Worm (Caenorhabditis elegans) whole organism, L2 larva: Measurements from ENCODE around the gene daf-9.

ENCODE experiments used
- C34F6.9 ChIP-seq: fragments of 150-350 bp; optimal IDR thresholded peaks from 2 replicates; lab custom pipeline; 2014; ENCODE audit warnings: missing biosample characterization, missing genetic modification characterization
- F13H6.1 ChIP-seq: sonication (generic microtip); optimal IDR thresholded peaks from 2 replicates; lab custom pipeline; 2016; ENCODE audit warnings: missing genetic modification characterization, missing compliant biosample characterization
- R02D3.7 ChIP-seq: fragments of 150-350 bp; optimal IDR thresholded peaks from 2 replicates; lab custom pipeline; 2014; ENCODE audit warnings: missing biosample characterization, missing genetic modification characterization
- Y55F3AM.14 ChIP-seq: fragments of 200-800 bp; sonication (Bioruptor generic); optimal IDR thresholded peaks from 2 replicates; lab custom pipeline; 2018; ENCODE audit warnings: mild to moderate bottlenecking, missing genetic modification characterization, missing compliant biosample characterization
- ZK546.5 ChIP-seq: sonication (generic microtip); optimal IDR thresholded peaks from 2 replicates; lab custom pipeline; 2017; ENCODE audit warnings: missing biosample characterization, missing genetic modification characterization
- alr-1 ChIP-seq: fragments of 150-350 bp; optimal IDR thresholded peaks from 2 replicates; lab custom pipeline; 2014; ENCODE audit warnings: missing biosample characterization, missing genetic modification characterization
- ama-1 ChIP-seq: fragments of 150-350 bp; optimal IDR thresholded peaks from 2 replicates; lab custom pipeline; 2018; ENCODE audit warnings: inconsistent platforms
- blmp-1 ChIP-seq: sonication (generic microtip); optimal IDR thresholded peaks from 2 replicates; lab custom pipeline; 2017; ENCODE audit warnings: missing genetic modification characterization, mild to moderate bottlenecking, missing compliant biosample characterization, antibody characterized with exemption, moderate library complexity; ENCODE audit not compliant: insufficient read depth
- ceh-82 ChIP-seq: fragments of 150-350 bp; optimal IDR thresholded peaks from 2 replicates; lab custom pipeline; 2014; ENCODE audit warnings: missing biosample characterization, missing genetic modification characterization
- crh-2 ChIP-seq: sonication (generic microtip); optimal IDR thresholded peaks from 2 replicates; lab custom pipeline; 2017; ENCODE audit warnings: missing biosample characterization, missing genetic modification characterization
- dmd-4 ChIP-seq: sonication (generic microtip); optimal IDR thresholded peaks from 2 replicates; lab custom pipeline; 2017; ENCODE audit warnings: missing biosample characterization, missing genetic modification characterization
- egl-27 ChIP-seq: sonication (generic microtip); optimal IDR thresholded peaks from 3 replicates; lab custom pipeline; 2017; ENCODE audit warnings: missing biosample characterization, missing genetic modification reagents, missing genetic modification characterization
- elt-1 ChIP-seq: fragments of 150-350 bp; optimal IDR thresholded peaks from 2 replicates; lab custom pipeline; 2014; ENCODE audit warnings: missing biosample characterization, missing genetic modification characterization
- elt-3 ChIP-seq: sonication (generic microtip); optimal IDR thresholded peaks from 2 replicates; lab custom pipeline; 2017; ENCODE audit warnings: missing biosample characterization, missing genetic modification characterization
- fos-1 ChIP-seq: fragments of 150-350 bp; optimal IDR thresholded peaks from 2 replicates; lab custom pipeline; 2014; ENCODE audit warnings: missing biosample characterization, missing genetic modification characterization
- gmeb-1 ChIP-seq: fragments of 150-350 bp; optimal IDR thresholded peaks from 2 replicates; lab custom pipeline; 2014; ENCODE audit warnings: missing biosample characterization, missing genetic modification characterization
- lin-11 ChIP-seq: fragments of 150-350 bp; sonication (generic microtip); optimal IDR thresholded peaks from 2 replicates; lab custom pipeline; 2014; ENCODE audit warnings: missing biosample characterization, missing genetic modification characterization, inconsistent platforms, mixed read lengths
- lin-13 ChIP-seq: fragments of 150-350 bp; optimal IDR thresholded peaks from 2 replicates; lab custom pipeline; 2014; ENCODE audit warnings: missing biosample characterization, missing genetic modification reagents, missing genetic modification characterization
- lin-39 ChIP-seq: fragments of 150-350 bp; optimal IDR thresholded peaks from 2 replicates; lab custom pipeline; 2014; ENCODE audit warnings: missing biosample characterization, missing genetic modification reagents, missing genetic modification characterization
- lsy-2 ChIP-seq, 2 experiments: fragments of 150-350 bp in 1 of 2; sonication (generic microtip) in 1 of 2; optimal IDR thresholded peaks; 2 replicates each; lab custom pipeline; 2014 to 2017; ENCODE audit warnings: missing biosample characterization in 2 of 2, missing genetic modification characterization in 2 of 2
- mab-5 ChIP-seq: fragments of 150-350 bp; optimal IDR thresholded peaks from 2 replicates; lab custom pipeline; 2014; ENCODE audit warnings: missing biosample characterization, missing genetic modification characterization
- mbf-1 ChIP-seq: sonication (generic microtip); optimal IDR thresholded peaks from 2 replicates; lab custom pipeline; 2017; ENCODE audit warnings: missing biosample characterization, missing genetic modification characterization
- nhr-10 ChIP-seq: sonication (generic microtip); optimal IDR thresholded peaks from 2 replicates; lab custom pipeline; 2017; ENCODE audit warnings: missing biosample characterization, missing genetic modification characterization
- nhr-11 ChIP-seq: fragments of 150-350 bp; optimal IDR thresholded peaks from 2 replicates; lab custom pipeline; 2014; ENCODE audit warnings: missing biosample characterization, missing genetic modification characterization
- nhr-12 ChIP-seq: fragments of 150-350 bp; optimal IDR thresholded peaks from 2 replicates; lab custom pipeline; 2014; ENCODE audit warnings: missing biosample characterization, missing genetic modification characterization
- nhr-129 ChIP-seq: fragments of 150-350 bp; optimal IDR thresholded peaks from 2 replicates; lab custom pipeline; 2014; ENCODE audit warnings: missing biosample characterization, missing genetic modification characterization
- nhr-21 ChIP-seq: fragments of 150-350 bp; optimal IDR thresholded peaks from 2 replicates; lab custom pipeline; 2014; ENCODE audit warnings: missing biosample characterization, missing genetic modification characterization
- nhr-23 ChIP-seq: fragments of 150-350 bp; optimal IDR thresholded peaks from 2 replicates; lab custom pipeline; 2014; ENCODE audit warnings: missing biosample characterization, missing genetic modification reagents, missing genetic modification characterization
- nhr-237 ChIP-seq: fragments of 150-350 bp; optimal IDR thresholded peaks from 2 replicates; lab custom pipeline; 2014; ENCODE audit warnings: missing biosample characterization, missing genetic modification characterization
- nhr-25 ChIP-seq: fragments of 150-350 bp; sonication (generic microtip); optimal IDR thresholded peaks from 3 replicates; lab custom pipeline; 2014; ENCODE audit warnings: missing biosample characterization, missing genetic modification characterization
- nhr-6 ChIP-seq: fragments of 150-350 bp; optimal IDR thresholded peaks from 2 replicates; lab custom pipeline; 2014; ENCODE audit warnings: missing biosample characterization, missing genetic modification characterization
- nhr-77 ChIP-seq: fragments of 150-350 bp; optimal IDR thresholded peaks from 2 replicates; lab custom pipeline; 2014; ENCODE audit warnings: missing biosample characterization, missing genetic modification characterization
- peb-1 ChIP-seq: fragments of 150-350 bp; optimal IDR thresholded peaks from 2 replicates; lab custom pipeline; 2014; ENCODE audit warnings: missing biosample characterization, missing genetic modification characterization
- sem-4 ChIP-seq: fragments of 150-350 bp; optimal IDR thresholded peaks from 2 replicates; lab custom pipeline; 2014; ENCODE audit warnings: missing biosample characterization, missing genetic modification reagents, missing genetic modification characterization
- skn-1 ChIP-seq: sonication (generic microtip); optimal IDR thresholded peaks from 2 replicates; lab custom pipeline; 2017; ENCODE audit warnings: missing biosample characterization, missing genetic modification characterization
- sma-3 ChIP-seq: sonication (generic microtip); optimal IDR thresholded peaks from 2 replicates; lab custom pipeline; 2016; ENCODE audit warnings: missing genetic modification reagents, missing genetic modification characterization, missing compliant biosample characterization
- sma-9 ChIP-seq, 2 experiments: fragments of 150-350 bp in 1 of 2; sonication (generic microtip) in 1 of 2; optimal IDR thresholded peaks; 2 replicates each; lab custom pipeline; 2014 to 2016; ENCODE audit warnings: missing genetic modification characterization in 2 of 2, mild to moderate bottlenecking in 1 of 2, missing biosample characterization in 1 of 2, missing compliant biosample characterization in 1 of 2, missing genetic modification reagents in 1 of 2, moderate library complexity in 1 of 2
- snpc-4 ChIP-seq: fragments of 150-350 bp; optimal IDR thresholded peaks from 2 replicates; lab custom pipeline; 2014; ENCODE audit warnings: missing biosample characterization, missing genetic modification characterization
- unc-55 ChIP-seq: fragments of 150-350 bp; sonication (generic microtip); optimal IDR thresholded peaks from 3 replicates; lab custom pipeline; 2014; ENCODE audit warnings: missing biosample characterization, missing genetic modification reagents, missing genetic modification characterization
- unc-62 ChIP-seq: fragments of 150-350 bp; optimal IDR thresholded peaks from 2 replicates; lab custom pipeline; 2014; ENCODE audit warnings: missing biosample characterization, missing genetic modification reagents, missing genetic modification characterization
- zag-1 ChIP-seq: fragments of 150-350 bp; optimal IDR thresholded peaks from 2 replicates; lab custom pipeline; 2014; ENCODE audit warnings: missing biosample characterization, missing genetic modification characterization
- ztf-1 ChIP-seq: fragments of 200-800 bp; sonication (Bioruptor generic); conservative IDR thresholded peaks from 2 replicates; pipeline ENCODE4 v1.3.6; 2022; ENCODE audit warnings: missing genetic modification characterization, missing compliant biosample characterization
- ztf-11 ChIP-seq: sonication (generic microtip); optimal IDR thresholded peaks from 2 replicates; lab custom pipeline; 2017; ENCODE audit warnings: missing biosample characterization, missing genetic modification characterization

The daf-9 gene

ce11 chrX:6208463-6208862 lies 11.7 kb downstream of the daf-9 start, which contains the start of gene C14F11.7:
Gene C14F11.7 (minus strand): TSS chrX:6208563.
- TF ChIP-seq skn-1 (tag; lab: Kevin White, UChicago) (no peak), crh-2 (no peak), sma-3 (GFP tag; lab: Kevin White, UChicago) (no peak), snpc-4 (tag; lab: Kevin White, UChicago) (no peak), nhr-25 (tag; lab: Kevin White, UChicago) (no peak), nhr-10 (tag; lab: Kevin White, UChicago) (no peak), peb-1 (tag; lab: Kevin White, UChicago) (no peak), nhr-77 (tag; lab: Kevin White, UChicago) (no peak), ztf-11 (no peak), ZK546.5 (no peak), zag-1 (tag; lab: Kevin White, UChicago) (no peak), F13H6.1 (no peak), nhr-6 (tag; lab: Kevin White, UChicago) (no peak), lin-11 (no peak), elt-3 (tag; lab: Kevin White, UChicago) (no peak), unc-62 (no peak), nhr-11 (no peak), dmd-4 (tag; lab: Kevin White, UChicago) (no peak), lsy-2 (tag; optimal IDR thresholded peaks at IDR 0.05; lab: Kevin White, UChicago) (no peak), nhr-237 (tag; lab: Kevin White, UChicago) (no peak)

- TF ChIP-seq nhr-237 (tag; lab: Kevin White, UChicago) (no peak), zag-1 (tag; lab: Kevin White, UChicago) (no peak), F13H6.1 (no peak), nhr-25 (tag; lab: Kevin White, UChicago) (no peak), lsy-2 (tag; optimal IDR thresholded peaks at IDR 0.05; lab: Kevin White, UChicago) (no peak), Y55F3AM.14 (GFP tag; lab: Kevin White, UChicago) (no peak), elt-1 (tag; lab: Kevin White, UChicago) (no peak), sma-3 (GFP tag; lab: Kevin White, UChicago) (no peak), ztf-11 (no peak), mbf-1 (tag; lab: Kevin White, UChicago) (no peak), elt-3 (tag; lab: Kevin White, UChicago) (no peak), unc-62 (no peak), snpc-4 (tag; lab: Kevin White, UChicago) (no peak)
These were observed 14.6 kb downstream of the daf-9 start for ce11 chrX:6211322-6211820.

ce11 chrX:6216551-6216950 lies 19.8 kb downstream of the daf-9 start, which contains the start of gene lrch-1:
Gene lrch-1 (minus strand): TSS chrX:6216651.
- TF ChIP-seq elt-3 (tag; lab: Kevin White, UChicago) (no peak), lin-39 (tag; lab: Kevin White, UChicago) (no peak), Y55F3AM.14 (GFP tag; lab: Kevin White, UChicago) (no peak), elt-1 (tag; lab: Kevin White, UChicago) (no peak), ama-1 (lab: Kevin White, UChicago) (no peak), crh-2 (no peak), nhr-6 (tag; lab: Kevin White, UChicago) (no peak)

- no peak for TF ChIP-seq gmeb-1
- no peak for TF ChIP-seq ZK546.5
- no peak for TF ChIP-seq dmd-4 (tag; lab: Kevin White, UChicago)
- peak; percentile 34 for TF ChIP-seq Y55F3AM.14 (GFP tag; lab: Kevin White, UChicago)
- TF ChIP-seq nhr-129 (tag; lab: Kevin White, UChicago) = peak; percentile 83
- TF ChIP-seq R02D3.7 (tag; lab: Kevin White, UChicago) = no peak
- TF ChIP-seq snpc-4 (tag; lab: Kevin White, UChicago) = no peak
- TF ChIP-seq nhr-12 (tag; lab: Kevin White, UChicago) = no peak
- TF ChIP-seq fos-1 (tag; lab: Kevin White, UChicago) = peak; percentile 12
- TF ChIP-seq skn-1 (tag; lab: Kevin White, UChicago) = no peak
- no peak for TF ChIP-seq nhr-23
- TF ChIP-seq egl-27 (tag; lab: Kevin White, UChicago) = peak; percentile 53
- TF ChIP-seq lin-13 (GFP tag; lab: Kevin White, UChicago) = peak; percentile 43
- TF ChIP-seq sem-4 (tag; lab: Kevin White, UChicago) = peak; percentile 20
- no peak for TF ChIP-seq zag-1 (tag; lab: Kevin White, UChicago)
- peak; percentile 27 for TF ChIP-seq nhr-21 (tag; lab: Kevin White, UChicago)
- TF ChIP-seq lsy-2 (tag; optimal IDR thresholded peaks at IDR 0.05; lab: Kevin White, UChicago) = peak in 1 of 2 experiments; percentile 21
- no peak for TF ChIP-seq nhr-25 (tag; lab: Kevin White, UChicago)
- no peak for TF ChIP-seq blmp-1 (tag; lab: Kevin White, UChicago)
- TF ChIP-seq nhr-11 = no peak
- TF ChIP-seq mab-5 (tag; lab: Kevin White, UChicago) = peak; percentile 11
- no peak for TF ChIP-seq ceh-82 (tag; lab: Kevin White, UChicago)
- peak; percentile 76 for TF ChIP-seq sma-9 (GFP tag; optimal IDR thresholded peaks at IDR 0.05; lab: Kevin White, UChicago)
- TF ChIP-seq sma-9 (tag; optimal IDR thresholded peaks at IDR 0.05; lab: Kevin White, UChicago) = no peak
- TF ChIP-seq mbf-1 (tag; lab: Kevin White, UChicago) = no peak
- TF ChIP-seq ztf-1 (GFP tag; lab: Robert Waterston, UW) = no peak
- no peak for TF ChIP-seq elt-1 (tag; lab: Kevin White, UChicago)
- TF ChIP-seq nhr-237 (tag; lab: Kevin White, UChicago) = no peak
- peak; percentile 38 for TF ChIP-seq F13H6.1
- peak; percentile 38 for TF ChIP-seq unc-55
- TF ChIP-seq lin-39 (tag; lab: Kevin White, UChicago) = no peak
- peak; percentile 57 for TF ChIP-seq C34F6.9
- no peak for TF ChIP-seq lin-11
- TF ChIP-seq crh-2 = peak; percentile 44
- TF ChIP-seq alr-1 (tag; lab: Kevin White, UChicago) = no peak
- TF ChIP-seq unc-62 = no peak
These were observed 23.2 kb downstream of the daf-9 start for ce11 chrX:6219892-6220291.
